Fruit fly (Drosophila melanogaster): ENCODE data around the gene CtsK1.

The CtsK1 gene

DNA sequence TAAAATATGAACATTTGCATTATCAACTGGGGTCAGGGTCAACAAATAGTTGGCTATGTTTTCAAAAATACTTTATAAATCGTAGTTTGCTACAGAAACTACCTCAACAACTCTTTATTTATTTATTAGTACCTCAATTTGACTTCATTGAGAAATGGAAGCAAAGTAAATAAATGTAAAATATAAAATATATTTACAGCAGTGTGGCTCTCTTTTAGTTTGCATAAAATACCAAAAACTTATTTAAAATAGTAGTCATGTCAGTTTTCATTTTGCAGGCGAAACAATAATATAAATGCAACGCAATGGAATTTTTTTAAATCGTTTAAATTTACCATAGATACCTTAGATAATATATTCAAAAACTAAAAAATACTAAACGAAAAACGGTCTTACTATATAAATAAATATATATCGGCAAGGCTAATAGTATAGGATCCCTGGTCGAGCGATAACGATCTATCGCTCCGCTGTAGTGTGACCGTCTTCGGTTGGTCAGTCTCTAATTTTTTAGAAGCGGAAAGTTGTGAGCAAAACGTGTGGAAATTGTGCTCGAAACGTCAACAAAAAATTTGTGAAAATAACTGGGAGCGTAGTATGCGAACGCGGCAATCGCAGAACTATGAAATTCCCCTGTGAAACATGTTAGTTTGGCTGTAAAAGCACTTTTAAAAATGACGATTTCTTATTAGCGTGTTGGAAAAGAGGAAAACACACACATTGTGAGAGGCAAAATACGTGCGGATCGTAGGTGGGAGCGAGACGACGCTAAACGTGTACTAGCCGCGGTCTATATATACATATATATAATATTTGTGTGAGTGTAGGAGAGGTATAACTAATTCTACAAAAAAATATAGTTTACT lies 7.9 kb downstream of the CtsK1 start, which contains the start of the genes Nprl3 and upSET (continued):
- TF ChIP-seq prd (optimal IDR thresholded peaks at IDR 0.05) (no peak), prd (GFP tag; IDR thresholded peaks at IDR 0.05) (peak; percentile 21; the same call in 1 of the 3 replicates), CG2129 (GFP tag; IDR thresholded peaks at IDR 0.05; ENCODE audit: partially characterized antibody) (peak; percentile 73), CG15479 (GFP tag; optimal IDR thresholded peaks at IDR 0.05) (no peak), CG12769 (tag; optimal IDR thresholded peaks at IDR 0.05) (no peak), CG33213 (GFP tag; optimal IDR thresholded peaks at IDR 0.05) (peak; percentile 3), Jarid2 (GFP tag; optimal IDR thresholded peaks at IDR 0.05) (peak; percentile 33), tap (tag; optimal IDR thresholded peaks at IDR 0.05) (no peak), Poxn (GFP tag; IDR thresholded peaks at IDR 0.05) (no peak), Ada2b (GFP tag; IDR thresholded peaks at IDR 0.05) (no peak), CG16813 (GFP tag; IDR thresholded peaks at IDR 0.05; ENCODE audit: partially characterized antibody) (peak; percentile 91), ken (GFP tag; IDR thresholded peaks at IDR 0.05) (no peak), crp (GFP tag; optimal IDR thresholded peaks at IDR 0.05) (peak in 1 of 2 experiments; percentile 26), CG18599 (GFP tag; optimal IDR thresholded peaks at IDR 0.05) (no peak), salm (tag; optimal IDR thresholded peaks at IDR 0.05) (no peak), Hsf (GFP tag; optimal IDR thresholded peaks at IDR 0.05) (peak; percentile 20), pita (GFP tag; optimal IDR thresholded peaks at IDR 0.05) (no peak), Oaz (GFP tag; IDR thresholded peaks at IDR 0.05) (no peak), CG11247 (GFP tag; IDR thresholded peaks at IDR 0.05) (no peak), zen (tag; optimal IDR thresholded peaks at IDR 0.05) (peak; percentile 55), az2 (GFP tag; optimal IDR thresholded peaks at IDR 0.05) (no peak), tup (GFP tag; optimal IDR thresholded peaks at IDR 0.05) (no peak), CG3838 (GFP tag; optimal IDR thresholded peaks at IDR 0.05) (no peak), MTF-1 (GFP tag; optimal IDR thresholded peaks at IDR 0.05; ENCODE audit: borderline replicate concordance) (no peak), CG9727 (GFP tag; optimal IDR thresholded peaks at IDR 0.05) (peak; percentile 7), gfzf (GFP tag; optimal IDR thresholded peaks at IDR 0.05) (peak; percentile 84), Dbx (GFP tag; IDR thresholded peaks at IDR 0.05) (0 out of 3 replicates have a peak, but pooled peaks have one; percentile 37), Dfd (GFP tag; optimal IDR thresholded peaks at IDR 0.05) (no peak), Bgb (GFP tag; IDR thresholded peaks at IDR 0.05; ENCODE audit: partially characterized antibody) (peak; percentile 91), row (GFP tag; IDR thresholded peaks at IDR 0.05) (peak; percentile 54), CG4328 (GFP tag; optimal IDR thresholded peaks at IDR 0.05) (no peak), CG15073 (GFP tag; optimal IDR thresholded peaks at IDR 0.05) (no peak), CG18476 (GFP tag; optimal IDR thresholded peaks at IDR 0.05) (no peak), CG6854 (GFP tag; optimal IDR thresholded peaks at IDR 0.05) (no peak), knrl (GFP tag; IDR thresholded peaks at IDR 0.05; ENCODE audit: partially characterized antibody) (peak; percentile 90; the same call in 2 of the 3 replicates), CG10979 (tag; optimal IDR thresholded peaks at IDR 0.05) (no peak), CG8765 (GFP tag; IDR thresholded peaks at IDR 0.05) (no peak), CG6791 (GFP tag; IDR thresholded peaks at IDR 0.05; ENCODE audit: partially characterized antibody) (peak; percentile 83), CG4617 (GFP tag; optimal IDR thresholded peaks at IDR 0.05; ENCODE audit: borderline replicate concordance) (peak; percentile 11), Sin3A (optimal IDR thresholded peaks at IDR 0.05) (peak; percentile 52), amos (GFP tag; IDR thresholded peaks at IDR 0.05; ENCODE audit: partially characterized antibody) (peak; percentile 95), cg (GFP tag; optimal IDR thresholded peaks at IDR 0.05) (no peak), Stat92E (GFP tag; optimal IDR thresholded peaks at IDR 0.05) (no peak), CG3065 (GFP tag; optimal IDR thresholded peaks at IDR 0.05) (no peak), ATbp (GFP tag; optimal IDR thresholded peaks at IDR 0.05) (no peak), CG6654 (GFP tag; optimal IDR thresholded peaks at IDR 0.05) (no peak), CG7357 (GFP tag; IDR thresholded peaks at IDR 0.05) (no peak), bbx (GFP tag; IDR thresholded peaks at IDR 0.05; ENCODE audit: partially characterized antibody) (peak; percentile 90)

Measured in whole organism, embryonic.